Worm (Caenorhabditis elegans): ENCODE results near the gene vps-33.1.

ce11 chrIII:8733667-8734066, 32.9 kb downstream of the vps-33.1 start:
- TF ChIP-seq ceh-28 (tag; optimal IDR thresholded peaks at IDR 0.05) (no peak), php-3 (GFP tag; IDR thresholded peaks at IDR 0.05) (peak; percentile 72), dve-1 (tag; optimal IDR thresholded peaks at IDR 0.05; ENCODE audit: insufficient read depth) (peak; percentile 94), nhr-6 (tag; optimal IDR thresholded peaks at IDR 0.05) (no peak), ama-1 (optimal IDR thresholded peaks at IDR 0.05) (no peak), mxl-3 (GFP tag; optimal IDR thresholded peaks at IDR 0.05) (no peak)
